Fruit fly (Drosophila melanogaster): ENCODE data around the gene Tsp26A.

Gene Tsp26A

DNA sequence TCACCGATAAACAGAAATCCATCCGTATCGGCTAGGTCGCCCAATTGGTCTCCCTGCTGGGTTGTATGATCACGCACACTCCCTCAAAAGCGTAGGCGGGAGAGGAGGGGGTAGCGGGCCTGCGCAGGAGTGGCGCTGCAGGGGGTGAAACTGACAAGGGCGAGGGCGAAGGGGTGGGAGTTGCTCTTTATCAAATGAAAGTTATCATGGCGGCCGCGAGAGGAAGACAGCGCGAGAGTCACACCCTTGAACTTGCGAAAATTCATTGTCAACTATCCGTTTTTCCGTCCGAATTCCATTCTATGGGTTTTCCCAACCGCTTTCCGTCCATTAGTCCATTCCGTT lies 21.0 kb upstream of the Tsp26A start:
- TF ChIP-seq pan (optimal IDR thresholded peaks at IDR 0.05) = no peak
- no peak for TF ChIP-seq Abd-B (GFP tag; optimal IDR thresholded peaks at IDR 0.05)
- TF ChIP-seq usp (GFP tag; optimal IDR thresholded peaks at IDR 0.05) = no peak
- TF ChIP-seq dmrt93B (GFP tag; optimal IDR thresholded peaks at IDR 0.05) = peak; percentile 4
- peak; percentile 4 for TF ChIP-seq Dif (GFP tag; optimal IDR thresholded peaks at IDR 0.05; ENCODE audit: partially characterized antibody)
- no peak for TF ChIP-seq jim (GFP tag; optimal IDR thresholded peaks at IDR 0.05)

DNA sequence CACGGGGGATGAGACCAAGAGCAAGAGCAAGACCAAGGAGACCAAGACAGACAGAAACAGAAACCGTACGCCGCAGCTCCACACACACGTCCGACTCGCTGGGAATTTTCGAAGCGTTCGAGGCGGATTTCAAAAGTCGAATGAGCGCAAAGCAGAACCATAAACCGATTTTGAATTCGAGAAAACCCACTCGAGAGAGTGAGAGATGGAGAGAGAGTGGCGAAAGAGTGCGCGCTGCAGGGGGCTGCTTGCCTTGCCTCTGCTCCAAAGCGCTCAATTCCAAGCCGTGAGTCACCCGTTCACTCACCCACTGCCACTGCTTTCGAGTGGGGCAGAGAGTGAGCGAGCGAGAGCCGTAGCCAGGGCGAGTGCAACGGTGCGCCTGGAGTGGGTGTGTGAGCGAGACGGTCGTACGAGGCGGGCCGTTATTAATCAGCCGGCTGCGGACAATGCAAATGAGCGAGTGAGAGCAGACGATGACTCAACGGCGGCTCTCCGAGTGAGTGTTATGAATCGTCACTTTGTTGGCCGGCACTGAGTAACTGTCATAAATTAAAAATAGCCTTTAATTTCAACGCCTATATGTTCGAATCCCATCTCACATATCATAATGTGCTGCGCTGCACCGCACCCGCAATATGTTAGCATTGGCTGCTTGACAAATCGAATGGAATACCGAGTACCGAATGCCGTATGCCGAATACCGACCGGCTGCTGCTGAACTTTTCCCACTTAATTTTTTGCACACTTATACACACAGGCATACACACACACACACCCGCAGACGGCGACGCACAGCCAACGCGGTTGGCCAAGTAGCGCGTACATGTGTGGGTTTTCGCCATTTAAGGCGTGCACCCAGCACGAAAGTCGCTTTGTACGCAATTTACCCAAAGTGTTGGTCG lies 19.8 kb upstream of the Tsp26A start:
- TF ChIP-seq h (GFP tag; optimal IDR thresholded peaks at IDR 0.05) (peak; percentile 77), Mio (GFP tag; optimal IDR thresholded peaks at IDR 0.05) (peak; percentile 40), OdsH (GFP tag; optimal IDR thresholded peaks at IDR 0.05) (peak; percentile 54), pan (optimal IDR thresholded peaks at IDR 0.05) (no peak), Hr78 (GFP tag; optimal IDR thresholded peaks at IDR 0.05) (no peak), psq (GFP tag; optimal IDR thresholded peaks at IDR 0.05) (peak; percentile 56), lola (GFP tag; optimal IDR thresholded peaks at IDR 0.05) (no peak), Rel (GFP tag; optimal IDR thresholded peaks at IDR 0.05) (peak; percentile 81), Rel (tag; optimal IDR thresholded peaks at IDR 0.05) (peak; percentile 71), Dfd (GFP tag; optimal IDR thresholded peaks at IDR 0.05) (no peak), foxo (GFP tag; optimal IDR thresholded peaks at IDR 0.05) (peak; percentile 45 to 46), sage (GFP tag; optimal IDR thresholded peaks at IDR 0.05) (peak; percentile 39), sv (GFP tag; optimal IDR thresholded peaks at IDR 0.05) (no peak), Jra (GFP tag; optimal IDR thresholded peaks at IDR 0.05) (peak; percentile 98), brk (GFP tag; optimal IDR thresholded peaks at IDR 0.05) (peak; percentile 58), CG32264 (GFP tag; optimal IDR thresholded peaks at IDR 0.05) (peak; percentile 31), HLH106 (tag; optimal IDR thresholded peaks at IDR 0.05) (peak; percentile 11), Myc (optimal IDR thresholded peaks at IDR 0.05) (no peak), Vsx2 (GFP tag; optimal IDR thresholded peaks at IDR 0.05; ENCODE audit: partially characterized antibody) (no peak), fru (GFP tag; optimal IDR thresholded peaks at IDR 0.05) (peak; percentile 25), ey (GFP tag; optimal IDR thresholded peaks at IDR 0.05) (peak; percentile 35), Hnf4 (GFP tag; optimal IDR thresholded peaks at IDR 0.05) (peak; percentile 50), br (GFP tag; optimal IDR thresholded peaks at IDR 0.05) (peak; percentile 62), dsf (GFP tag; optimal IDR thresholded peaks at IDR 0.05; ENCODE audit: borderline replicate concordance) (no peak), dl (GFP tag; optimal IDR thresholded peaks at IDR 0.05; ENCODE audit: insufficient read depth in 1 of 2, partially characterized antibody in 2 of 2) (peak; percentile 85 to 94), usp (GFP tag; optimal IDR thresholded peaks at IDR 0.05) (no peak), woc (GFP tag; optimal IDR thresholded peaks at IDR 0.05) (peak; percentile 26), Hr83 (GFP tag; optimal IDR thresholded peaks at IDR 0.05; ENCODE audit: poor library complexity, severe bottlenecking) (peak; percentile 75), N (GFP tag; optimal IDR thresholded peaks at IDR 0.05) (no peak), Sp1 (GFP tag; optimal IDR thresholded peaks at IDR 0.05) (peak; percentile 71), Abd-B (GFP tag; optimal IDR thresholded peaks at IDR 0.05) (no peak), rgr (GFP tag; optimal IDR thresholded peaks at IDR 0.05) (peak; percentile 70), CrebA (GFP tag; optimal IDR thresholded peaks at IDR 0.05; ENCODE audit: borderline replicate concordance) (peak; percentile 84), Dif (GFP tag; optimal IDR thresholded peaks at IDR 0.05; ENCODE audit: partially characterized antibody) (peak; percentile 95)

DNA sequence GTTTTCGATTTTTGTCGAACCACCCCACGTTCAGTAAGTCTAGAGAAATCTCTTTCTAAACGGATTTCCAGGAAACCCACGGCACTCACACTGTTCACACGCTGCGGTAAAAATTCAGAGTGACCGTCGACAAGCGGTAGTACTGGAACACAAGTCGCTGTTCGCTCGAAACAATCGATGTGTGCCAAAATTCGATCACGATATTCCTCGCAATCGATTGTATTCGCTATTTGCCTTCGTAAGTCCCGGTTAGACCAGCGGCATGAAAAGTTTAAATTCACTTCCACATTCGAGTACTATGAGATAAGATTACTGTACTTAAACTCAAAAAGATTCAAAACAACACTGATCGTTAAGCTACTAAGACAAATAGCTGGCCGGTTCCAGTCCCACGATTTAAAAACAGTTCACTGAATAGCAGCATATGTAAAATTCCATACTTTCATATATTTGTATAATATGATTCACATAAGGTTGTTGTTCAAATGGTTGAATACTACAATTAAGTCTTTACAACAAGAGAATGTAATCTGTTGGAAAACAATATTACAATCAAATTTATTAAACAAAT lies 19.1 kb upstream of the Tsp26A start, which contains the start of gene chic:
TSS of gene chic (minus strand) at position 157 of the 571 bp plus-strand sequence.
- TF ChIP-seq Hr78 (GFP tag; optimal IDR thresholded peaks at IDR 0.05) = no peak
- TF ChIP-seq Abd-B (GFP tag; optimal IDR thresholded peaks at IDR 0.05) = no peak
- no peak for TF ChIP-seq Rel (GFP tag; optimal IDR thresholded peaks at IDR 0.05)
- TF ChIP-seq Rel (tag; optimal IDR thresholded peaks at IDR 0.05) = peak; percentile 89
- no peak for TF ChIP-seq Dfd (GFP tag; optimal IDR thresholded peaks at IDR 0.05)
- TF ChIP-seq Sp1 (GFP tag; optimal IDR thresholded peaks at IDR 0.05) = peak; percentile 37
- TF ChIP-seq CG32264 (GFP tag; optimal IDR thresholded peaks at IDR 0.05) = no peak
- no peak for TF ChIP-seq lola (GFP tag; optimal IDR thresholded peaks at IDR 0.05)
- no peak for TF ChIP-seq OdsH (GFP tag; optimal IDR thresholded peaks at IDR 0.05)
- no peak for TF ChIP-seq CG9705 (GFP tag; optimal IDR thresholded peaks at IDR 0.05)
- TF ChIP-seq sv (GFP tag; optimal IDR thresholded peaks at IDR 0.05) = no peak
- TF ChIP-seq HLH106 (tag; optimal IDR thresholded peaks at IDR 0.05) = peak; percentile 36
- peak; percentile 65 for TF ChIP-seq Hr83 (GFP tag; optimal IDR thresholded peaks at IDR 0.05; ENCODE audit: poor library complexity, severe bottlenecking)
- peak; percentile 39 for TF ChIP-seq h (GFP tag; optimal IDR thresholded peaks at IDR 0.05)
- TF ChIP-seq usp (GFP tag; optimal IDR thresholded peaks at IDR 0.05) = no peak
- TF ChIP-seq ey (GFP tag; optimal IDR thresholded peaks at IDR 0.05) = peak; percentile 45
- TF ChIP-seq Myc (optimal IDR thresholded peaks at IDR 0.05) = no peak
- peak; percentile 43 for TF ChIP-seq Hnf4 (GFP tag; optimal IDR thresholded peaks at IDR 0.05)
- no peak for TF ChIP-seq dsf (GFP tag; optimal IDR thresholded peaks at IDR 0.05; ENCODE audit: borderline replicate concordance)
- TF ChIP-seq N (GFP tag; optimal IDR thresholded peaks at IDR 0.05) = no peak
- no peak for TF ChIP-seq br (GFP tag; optimal IDR thresholded peaks at IDR 0.05)
- TF ChIP-seq Vsx2 (GFP tag; optimal IDR thresholded peaks at IDR 0.05; ENCODE audit: partially characterized antibody) = no peak
- no peak for TF ChIP-seq psq (GFP tag; optimal IDR thresholded peaks at IDR 0.05)
- TF ChIP-seq jim (GFP tag; optimal IDR thresholded peaks at IDR 0.05) = no peak
- TF ChIP-seq Mio (GFP tag; optimal IDR thresholded peaks at IDR 0.05) = no peak
- no peak for TF ChIP-seq brk (GFP tag; optimal IDR thresholded peaks at IDR 0.05)
- TF ChIP-seq dmrt93B (GFP tag; optimal IDR thresholded peaks at IDR 0.05) = no peak
- TF ChIP-seq dl (GFP tag; optimal IDR thresholded peaks at IDR 0.05; ENCODE audit: insufficient read depth in 1 of 2, partially characterized antibody in 2 of 2) = no peak
- peak; percentile 29 for TF ChIP-seq rgr (GFP tag; optimal IDR thresholded peaks at IDR 0.05)
- no peak for TF ChIP-seq CrebA (GFP tag; optimal IDR thresholded peaks at IDR 0.05; ENCODE audit: borderline replicate concordance)
- no peak for TF ChIP-seq GATAd (GFP tag; optimal IDR thresholded peaks at IDR 0.05)
- peak; percentile 56 for TF ChIP-seq woc (GFP tag; optimal IDR thresholded peaks at IDR 0.05)
- TF ChIP-seq sage (GFP tag; optimal IDR thresholded peaks at IDR 0.05) = no peak
- TF ChIP-seq tai (GFP tag; optimal IDR thresholded peaks at IDR 0.05) = peak; percentile 45

Data from whole organism, wandering third instar larva.